Worm (Caenorhabditis elegans) whole organism, L4 larva: ENCODE measurements around the gene sdz-10.

ENCODE experiments used
- F26F4.8 ChIP-seq: fragments of 200-800 bp; sonication (Bioruptor generic); conservative IDR thresholded peaks from 2 replicates; pipeline ENCODE4 v1.3.6; 2022; ENCODE audit warnings: missing genetic modification characterization, missing compliant biosample characterization
- F37D6.2 ChIP-seq: sonication (generic microtip); optimal IDR thresholded peaks from 2 replicates; lab custom pipeline; 2016; ENCODE audit warnings: mild to moderate bottlenecking, missing genetic modification characterization, missing compliant biosample characterization
- T26A8.4 ChIP-seq: fragments of 200-800 bp; sonication (Bioruptor generic); IDR thresholded peaks from 2 replicates; pipeline ENCODE4 v1.3.6; 2022; ENCODE audit warnings: missing genetic modification characterization, missing compliant biosample characterization
- Y105C5A.15 ChIP-seq: fragments of 200-800 bp; sonication (Bioruptor generic); IDR thresholded peaks from 2 replicates; pipeline ENCODE4 v1.3.6; 2022; ENCODE audit warnings: missing genetic modification characterization, missing compliant biosample characterization
- Y48G9A.11 ChIP-seq: fragments of 200-800 bp; sonication (Bioruptor generic); IDR thresholded peaks from 2 replicates; pipeline ENCODE4 v1.3.6; 2022; ENCODE audit warnings: missing genetic modification reagents, missing genetic modification characterization, missing compliant biosample characterization
- Y5F2A.4 ChIP-seq: fragments of 200-800 bp; sonication (Bioruptor generic); optimal IDR thresholded peaks from 2 replicates; lab custom pipeline; 2018; ENCODE audit warnings: mild to moderate bottlenecking, missing genetic modification characterization, missing compliant biosample characterization
- aly-2 ChIP-seq: sonication (generic microtip); optimal IDR thresholded peaks from 2 replicates; lab custom pipeline; 2018; ENCODE audit warnings: missing biosample characterization, missing genetic modification characterization
- ama-1 ChIP-seq: fragments of 150-350 bp; optimal IDR thresholded peaks from 2 replicates; lab custom pipeline; 2014; ENCODE audit warnings: inconsistent platforms, mixed read lengths
- attf-4 ChIP-seq: sonication (generic microtip); optimal IDR thresholded peaks from 3 replicates; lab custom pipeline; 2017; ENCODE audit warnings: missing biosample characterization, missing genetic modification characterization
- ceh-20 ChIP-seq: fragments of 200-800 bp; sonication (Bioruptor generic); IDR thresholded peaks from 2 replicates; pipeline ENCODE4 v1.3.6; 2022; ENCODE audit warnings: missing genetic modification reagents, missing genetic modification characterization, missing compliant biosample characterization
- ceh-28 ChIP-seq: fragments of 150-350 bp; optimal IDR thresholded peaks from 2 replicates; lab custom pipeline; 2014; ENCODE audit warnings: missing biosample characterization, missing genetic modification reagents, missing genetic modification characterization
- ceh-82 ChIP-seq: sonication (generic microtip); optimal IDR thresholded peaks from 2 replicates; lab custom pipeline; 2017; ENCODE audit warnings: missing biosample characterization, missing genetic modification characterization
- cey-2 ChIP-seq: sonication (generic microtip); optimal IDR thresholded peaks from 3 replicates; lab custom pipeline; 2017; ENCODE audit warnings: missing genetic modification characterization, mild to moderate bottlenecking, missing compliant biosample characterization, antibody characterized with exemption, borderline replicate concordance; ENCODE audit not compliant: insufficient read depth
- dmd-6 ChIP-seq: fragments of 200-800 bp; sonication (Bioruptor generic); IDR thresholded peaks from 2 replicates; pipeline ENCODE4 v1.3.6; 2022; ENCODE audit warnings: missing genetic modification reagents, missing genetic modification characterization, missing compliant biosample characterization
- dpl-1 ChIP-seq: fragments of 150-350 bp; optimal IDR thresholded peaks from 2 replicates; lab custom pipeline; 2014; ENCODE audit warnings: missing biosample characterization, missing genetic modification reagents, missing genetic modification characterization
- duxl-1 ChIP-seq: sonication (generic microtip); optimal IDR thresholded peaks from 2 replicates; lab custom pipeline; 2016; ENCODE audit warnings: mild to moderate bottlenecking, missing genetic modification characterization, moderate library complexity, missing compliant biosample characterization; ENCODE audit not compliant: poor library complexity
- hlh-11 ChIP-seq: fragments of 200-800 bp; sonication (Bioruptor generic); optimal IDR thresholded peaks from 2 replicates; lab custom pipeline; 2018; ENCODE audit warnings: mild to moderate bottlenecking, missing genetic modification characterization, missing compliant biosample characterization
- jun-1 ChIP-seq: fragments of 150-350 bp; optimal IDR thresholded peaks from 2 replicates; lab custom pipeline; 2014; ENCODE audit warnings: missing biosample characterization, missing genetic modification reagents, missing genetic modification characterization
- lim-7 ChIP-seq: fragments of 200-800 bp; sonication (Bioruptor generic); IDR thresholded peaks from 2 replicates; pipeline ENCODE4 v1.3.6; 2022; ENCODE audit warnings: missing genetic modification characterization, missing compliant biosample characterization
- lin-13 ChIP-seq: fragments of 150-350 bp; optimal IDR thresholded peaks from 2 replicates; lab custom pipeline; 2014; ENCODE audit warnings: missing biosample characterization, missing genetic modification reagents, missing genetic modification characterization
- lin-38 ChIP-seq: fragments of 200-800 bp; sonication (Bioruptor generic); IDR thresholded peaks from 2 replicates; pipeline ENCODE4 v1.3.6; 2022; ENCODE audit warnings: missing genetic modification reagents, missing genetic modification characterization, missing compliant biosample characterization
- lsy-2 ChIP-seq, 2 experiments: fragments of 150-350 bp in 1 of 2; sonication (generic microtip) in 1 of 2; optimal IDR thresholded peaks; 2 replicates each; lab custom pipeline; 2014 to 2017; ENCODE audit warnings: missing biosample characterization in 2 of 2, missing genetic modification characterization in 2 of 2
- mdl-1 ChIP-seq, 2 experiments: fragments of 150-350 bp in 1 of 2; sonication (generic microtip) in 1 of 2; optimal IDR thresholded peaks; 2 replicates each; lab custom pipeline; 2014 to 2017; ENCODE audit warnings: missing biosample characterization in 2 of 2, missing genetic modification characterization in 2 of 2
- mdt-29 ChIP-seq: fragments of 200-800 bp; sonication (Bioruptor generic); IDR thresholded peaks from 2 replicates; pipeline ENCODE4 v1.3.6; 2022; ENCODE audit warnings: missing genetic modification reagents, missing genetic modification characterization, missing compliant biosample characterization
- mes-2 ChIP-seq: sonication (generic microtip); optimal IDR thresholded peaks from 2 replicates; lab custom pipeline; 2016; ENCODE audit warnings: missing genotype, mild to moderate bottlenecking, missing genetic modification characterization, missing compliant biosample characterization; ENCODE audit not compliant: poor library complexity, severe bottlenecking
- nhr-10 ChIP-seq: fragments of 150-350 bp; optimal IDR thresholded peaks from 2 replicates; lab custom pipeline; 2014; ENCODE audit warnings: missing biosample characterization, missing genetic modification characterization
- nhr-111 ChIP-seq: fragments of 200-800 bp; sonication (Bioruptor generic); optimal IDR thresholded peaks from 2 replicates; lab custom pipeline; 2018; ENCODE audit warnings: mild to moderate bottlenecking, missing genetic modification characterization, missing compliant biosample characterization
- nhr-237 ChIP-seq: sonication (generic microtip); optimal IDR thresholded peaks from 2 replicates; lab custom pipeline; 2017; ENCODE audit warnings: missing biosample characterization, missing genetic modification characterization
- nhr-28 ChIP-seq: fragments of 150-350 bp; optimal IDR thresholded peaks from 2 replicates; lab custom pipeline; 2014; ENCODE audit warnings: missing biosample characterization, missing genetic modification characterization
- nhr-42 ChIP-seq: fragments of 200-800 bp; sonication (Bioruptor generic); IDR thresholded peaks from 2 replicates; pipeline ENCODE4 v1.3.6; 2022; ENCODE audit warnings: missing genetic modification characterization, missing compliant biosample characterization
- nhr-48 ChIP-seq: sonication (generic microtip); optimal IDR thresholded peaks from 2 replicates; lab custom pipeline; 2016; ENCODE audit warnings: mild to moderate bottlenecking, missing genetic modification characterization, missing compliant biosample characterization
- nhr-6 ChIP-seq: fragments of 150-350 bp; optimal IDR thresholded peaks from 2 replicates; lab custom pipeline; 2014; ENCODE audit warnings: missing biosample characterization, missing genetic modification characterization
- php-3 ChIP-seq: fragments of 200-800 bp; sonication (Bioruptor generic); IDR thresholded peaks from 2 replicates; pipeline ENCODE4 v1.3.6; 2022; ENCODE audit warnings: missing genetic modification reagents, missing genetic modification characterization, missing compliant biosample characterization
- rbr-2 ChIP-seq: sonication (generic microtip); optimal IDR thresholded peaks from 2 replicates; lab custom pipeline; 2016; ENCODE audit warnings: missing genotype, missing genetic modification characterization, missing compliant biosample characterization
- set-16 ChIP-seq: fragments of 200-800 bp; sonication (Bioruptor generic); IDR thresholded peaks from 2 replicates; pipeline ENCODE4 v1.3.6; 2022; ENCODE audit warnings: missing genetic modification reagents, missing genetic modification characterization, missing compliant biosample characterization
- skn-1 ChIP-seq: fragments of 150-350 bp; optimal IDR thresholded peaks from 2 replicates; lab custom pipeline; 2014; ENCODE audit warnings: missing biosample characterization, missing genetic modification characterization
- snpc-1.2 ChIP-seq: fragments of 200-800 bp; sonication (Bioruptor generic); IDR thresholded peaks from 2 replicates; pipeline ENCODE4 v1.3.6; 2022; ENCODE audit warnings: missing genetic modification reagents, missing genetic modification characterization, missing compliant biosample characterization
- spr-1 ChIP-seq: sonication (generic microtip); optimal IDR thresholded peaks from 2 replicates; lab custom pipeline; 2016; ENCODE audit warnings: mild to moderate bottlenecking, missing genetic modification characterization, missing compliant biosample characterization
- spr-3 ChIP-seq: fragments of 200-800 bp; sonication (Bioruptor generic); optimal IDR thresholded peaks from 2 replicates; lab custom pipeline; 2018; ENCODE audit warnings: mild to moderate bottlenecking, missing genetic modification characterization, missing compliant biosample characterization
- tag-97 ChIP-seq: fragments of 200-800 bp; sonication (Bioruptor generic); IDR thresholded peaks from 2 replicates; pipeline ENCODE4 v1.3.6; 2022; ENCODE audit warnings: missing genetic modification characterization, missing compliant biosample characterization
- tra-1 ChIP-seq: fragments of 200-800 bp; sonication (Bioruptor generic); IDR thresholded peaks from 2 replicates; pipeline ENCODE4 v1.3.6; 2022; ENCODE audit warnings: missing genetic modification reagents, missing genetic modification characterization, missing compliant biosample characterization
- unc-62 ChIP-seq, 3 experiments: fragments of 150-350 bp in 1 of 3; sonication (generic microtip); optimal IDR thresholded peaks in 2 of 3; peaks in 1 of 3; 1 replicate in 1 of 3; 2 replicates in 2 of 3; lab custom pipeline; 2014 to 2017; ENCODE audit warnings: missing biosample characterization in 3 of 3, missing genetic modification characterization in 3 of 3, missing genetic modification reagents in 3 of 3, missing genotype in 1 of 3
- zfp-3 ChIP-seq: fragments of 200-800 bp; sonication (Bioruptor generic); conservative IDR thresholded peaks from 2 replicates; pipeline ENCODE4 v1.3.6; 2022; ENCODE audit warnings: missing genetic modification reagents, missing genetic modification characterization, missing compliant biosample characterization
- zip-11 ChIP-seq: fragments of 200-800 bp; sonication (Bioruptor generic); IDR thresholded peaks from 2 replicates; pipeline ENCODE4 v1.3.6; 2022; ENCODE audit warnings: missing genetic modification characterization, missing compliant biosample characterization
- zip-2 ChIP-seq: fragments of 150-350 bp; optimal IDR thresholded peaks from 2 replicates; lab custom pipeline; 2014; ENCODE audit warnings: missing biosample characterization, missing genetic modification characterization
- ztf-11 ChIP-seq: fragments of 150-350 bp; optimal IDR thresholded peaks from 2 replicates; lab custom pipeline; 2014; ENCODE audit warnings: missing biosample characterization, missing genetic modification characterization

The sdz-10 gene

ce11 chrII:2802804-2803586, 30.9 kb upstream of the sdz-10 start (continued):
- no peak for TF ChIP-seq lsy-2 (tag; optimal IDR thresholded peaks at IDR 0.05; lab: Kevin White, UChicago)
- no peak for TF ChIP-seq skn-1 (tag; lab: Kevin White, UChicago)
- peak; percentile 70 for TF ChIP-seq nhr-48
- no peak for TF ChIP-seq php-3 (GFP tag; lab: Robert Waterston, UW)
- TF ChIP-seq set-16 (GFP tag; lab: Robert Waterston, UW): no peak
- TF ChIP-seq Y105C5A.15: no peak
- peak; percentile 69 for TF ChIP-seq hlh-11
- no peak for TF ChIP-seq ztf-11 (tag; lab: Kevin White, UChicago)
- no peak for TF ChIP-seq ceh-20 (GFP tag; lab: Robert Waterston, UW)
- TF ChIP-seq zip-2 (tag; lab: Kevin White, UChicago): no peak
- TF ChIP-seq tra-1 (GFP tag; lab: Robert Waterston, UW): no peak
- TF ChIP-seq attf-4: no peak
- no peak for TF ChIP-seq snpc-1.2 (GFP tag; lab: Robert Waterston, UW)
- no peak for TF ChIP-seq nhr-237 (tag; lab: Kevin White, UChicago)
- TF ChIP-seq zfp-3 (GFP tag; lab: Robert Waterston, UW): no peak
- TF ChIP-seq lin-13 (GFP tag; lab: Kevin White, UChicago): no peak
- TF ChIP-seq dpl-1 (GFP tag; lab: Kevin White, UChicago): no peak
- no peak for TF ChIP-seq zip-11 (GFP tag; lab: Robert Waterston, UW)
- TF ChIP-seq nhr-28 (tag; lab: Kevin White, UChicago): peak; percentile 63
- no peak for TF ChIP-seq F37D6.2 (tag; lab: Kevin White, UChicago)
- TF ChIP-seq nhr-42 (GFP tag; lab: Robert Waterston, UW): no peak
- TF ChIP-seq F26F4.8 (GFP tag; lab: Robert Waterston, UW): no peak
- no peak for TF ChIP-seq nhr-111
- no peak for TF ChIP-seq ama-1 (lab: Kevin White, UChicago)
- TF ChIP-seq mdl-1 (tag; optimal IDR thresholded peaks at IDR 0.05; lab: Kevin White, UChicago): no peak
- no peak for TF ChIP-seq spr-3
- TF ChIP-seq Y5F2A.4 (GFP tag; lab: Kevin White, UChicago): no peak
- no peak for TF ChIP-seq Y48G9A.11 (GFP tag; lab: Robert Waterston, UW)
- TF ChIP-seq dmd-6 (GFP tag; lab: Robert Waterston, UW): peak; percentile 68
- peak in 1 of 2 experiments; percentile 70 for TF ChIP-seq unc-62 (GFP tag; optimal IDR thresholded peaks at IDR 0.05 in 1 of 2; lab: Kevin White, UChicago)
- no peak for TF ChIP-seq unc-62 (tag; optimal IDR thresholded peaks at IDR 0.05; lab: Kevin White, UChicago)

- TF ChIP-seq tag-97 (no peak), set-16 (GFP tag; lab: Robert Waterston, UW) (peak; percentile 54), ceh-82 (no peak), ceh-20 (GFP tag; lab: Robert Waterston, UW) (no peak), mdt-29 (GFP tag; lab: Robert Waterston, UW) (no peak), aly-2 (tag; lab: Kevin White, UChicago) (no peak), unc-62 (GFP tag; optimal IDR thresholded peaks at IDR 0.05 in 1 of 2; lab: Kevin White, UChicago) (peak in 1 of 2 experiments; percentile 55), unc-62 (tag; optimal IDR thresholded peaks at IDR 0.05; lab: Kevin White, UChicago) (no peak)
Measured at ce11 chrII:2801764-2802163, 29.7 kb upstream of the sdz-10 start.

ce11 chrII:2800550-2801233, 28.6 kb upstream of the sdz-10 start, which contains the start of gene nhr-119:
TSS of gene nhr-119 (minus strand) at chrII:2800600.
- TF ChIP-seq ceh-28 (peak; percentile 19), cey-2 (tag; lab: Kevin White, UChicago) (peak; percentile 51), zip-2 (tag; lab: Kevin White, UChicago) (no peak), lim-7 (no peak), spr-1 (peak; percentile 56), rbr-2 (peak; percentile 12), nhr-10 (tag; lab: Kevin White, UChicago) (peak; percentile 8), mes-2 (tag; lab: Kevin White, UChicago) (peak; percentile 68), T26A8.4 (peak; percentile 74), jun-1 (tag; lab: Kevin White, UChicago) (peak; percentile 22), lin-38 (GFP tag; lab: Robert Waterston, UW) (peak; percentile 35; the same call in 1 of the 2 replicates), duxl-1 (tag; lab: Kevin White, UChicago) (peak; percentile 47), nhr-28 (tag; lab: Kevin White, UChicago) (peak; percentile 91), nhr-6 (tag; lab: Kevin White, UChicago) (peak; percentile 44)
